Worm (Caenorhabditis elegans) whole organism, late embryonic: ENCODE data around the gene mlc-5.

Source experiments
- C08G9.2 ChIP-seq: sonication (generic microtip); optimal IDR thresholded peaks from 2 replicates; lab custom pipeline; 2016; ENCODE audit warnings: mild to moderate bottlenecking, missing genetic modification characterization, moderate library complexity, missing compliant biosample characterization
- F13H6.1 ChIP-seq: sonication (generic microtip); optimal IDR thresholded peaks from 2 replicates; lab custom pipeline; 2016; ENCODE audit warnings: missing genetic modification characterization, missing compliant biosample characterization
- K02D7.2 ChIP-seq: sonication (generic microtip); optimal IDR thresholded peaks from 2 replicates; lab custom pipeline; 2017; ENCODE audit warnings: mild to moderate bottlenecking, missing genetic modification characterization, missing compliant biosample characterization
- K09A11.1 ChIP-seq: sonication (generic microtip); optimal IDR thresholded peaks from 2 replicates; lab custom pipeline; 2017; ENCODE audit warnings: antibody characterized with exemption, mild to moderate bottlenecking, missing genetic modification characterization, missing compliant biosample characterization; ENCODE audit not compliant: insufficient read depth
- T23F11.4 ChIP-seq: fragments of 200-800 bp; sonication (Bioruptor generic); optimal IDR thresholded peaks from 2 replicates; lab custom pipeline; 2018; ENCODE audit warnings: mild to moderate bottlenecking, missing genetic modification characterization, missing compliant biosample characterization
- ahr-1 ChIP-seq: sonication (generic microtip); optimal IDR thresholded peaks from 2 replicates; lab custom pipeline; 2016; ENCODE audit warnings: missing genetic modification characterization, missing compliant biosample characterization
- ceh-14 ChIP-seq: sonication (generic microtip); optimal IDR thresholded peaks from 2 replicates; lab custom pipeline; 2016; ENCODE audit warnings: missing genotype, missing genetic modification characterization, missing compliant biosample characterization
- ceh-19 ChIP-seq: fragments of 200-800 bp; sonication (Bioruptor generic); optimal IDR thresholded peaks from 2 replicates; lab custom pipeline; 2018; ENCODE audit warnings: mild to moderate bottlenecking, missing genetic modification characterization, missing compliant biosample characterization
- ceh-22 ChIP-seq: sonication (generic microtip); optimal IDR thresholded peaks from 2 replicates; lab custom pipeline; 2017; ENCODE audit warnings: missing biosample characterization, missing genetic modification characterization
- ceh-34 ChIP-seq: sonication (generic microtip); optimal IDR thresholded peaks from 2 replicates; lab custom pipeline; 2016; ENCODE audit warnings: mild to moderate bottlenecking, missing genetic modification characterization, missing compliant biosample characterization
- ceh-48 ChIP-seq: sonication (generic microtip); optimal IDR thresholded peaks from 2 replicates; lab custom pipeline; 2016; ENCODE audit warnings: missing genetic modification characterization, inconsistent platforms, missing compliant biosample characterization
- ceh-9 ChIP-seq: sonication (generic microtip); optimal IDR thresholded peaks from 2 replicates; lab custom pipeline; 2016; ENCODE audit warnings: mild to moderate bottlenecking, missing genetic modification characterization, inconsistent platforms, missing compliant biosample characterization
- elt-2 ChIP-seq: sonication (generic microtip); optimal IDR thresholded peaks from 2 replicates; lab custom pipeline; 2016; ENCODE audit warnings: missing genetic modification reagents, missing genetic modification characterization, missing compliant biosample characterization
- eyg-1 ChIP-seq: sonication (generic microtip); optimal IDR thresholded peaks from 2 replicates; lab custom pipeline; 2016; ENCODE audit warnings: missing genotype, missing genetic modification characterization, missing compliant biosample characterization
- fax-1 ChIP-seq: sonication (generic microtip); optimal IDR thresholded peaks from 2 replicates; lab custom pipeline; 2016; ENCODE audit warnings: missing genotype, missing genetic modification characterization, missing compliant biosample characterization
- gmeb-2 ChIP-seq: sonication (generic microtip); optimal IDR thresholded peaks from 2 replicates; lab custom pipeline; 2016; ENCODE audit warnings: missing genetic modification characterization, inconsistent platforms, missing compliant biosample characterization
- hlh-15 ChIP-seq: sonication (generic microtip); optimal IDR thresholded peaks from 2 replicates; lab custom pipeline; 2016; ENCODE audit warnings: missing genetic modification characterization, missing compliant biosample characterization
- hlh-6 ChIP-seq: sonication (generic microtip); optimal IDR thresholded peaks from 2 replicates; lab custom pipeline; 2016; ENCODE audit warnings: missing genotype, missing genetic modification characterization, missing compliant biosample characterization
- nhr-232 ChIP-seq: sonication (generic microtip); optimal IDR thresholded peaks from 2 replicates; lab custom pipeline; 2016; ENCODE audit warnings: missing genetic modification characterization, missing compliant biosample characterization
- npax-4 ChIP-seq: sonication (generic microtip); optimal IDR thresholded peaks from 2 replicates; lab custom pipeline; 2016; ENCODE audit warnings: missing genetic modification characterization, missing compliant biosample characterization
- pat-9 ChIP-seq: fragments of 200-800 bp; sonication (Bioruptor generic); optimal IDR thresholded peaks from 2 replicates; lab custom pipeline; 2018; ENCODE audit warnings: mild to moderate bottlenecking, missing genetic modification characterization, moderate library complexity, missing compliant biosample characterization
- sox-2 ChIP-seq: fragments of 200-800 bp; sonication (Bioruptor generic); IDR thresholded peaks from 2 replicates; pipeline ENCODE4 v1.3.6; 2022; ENCODE audit warnings: missing genetic modification reagents, missing genetic modification characterization, missing compliant biosample characterization
- tbx-2 ChIP-seq: sonication (generic microtip); optimal IDR thresholded peaks from 2 replicates; lab custom pipeline; 2016; ENCODE audit warnings: missing genetic modification characterization, missing compliant biosample characterization
- ttx-3 ChIP-seq: sonication (generic microtip); optimal IDR thresholded peaks from 2 replicates; lab custom pipeline; 2016; ENCODE audit warnings: missing genetic modification reagents, missing genetic modification characterization, missing compliant biosample characterization
- unc-3 ChIP-seq, 2 experiments: fragments of 200-800 bp in 1 of 2; sonication (Bioruptor generic) in 1 of 2; sonication (generic microtip) in 1 of 2; conservative IDR thresholded peaks in 1 of 2; optimal IDR thresholded peaks in 1 of 2; 2 replicates each; pipeline versions ENCODE4 v1.3.6 to Lab custom; 2016 to 2022; ENCODE audit warnings: missing compliant biosample characterization in 2 of 2, missing genetic modification characterization in 2 of 2, missing genetic modification reagents in 1 of 2
- unc-55 ChIP-seq: sonication (generic microtip); optimal IDR thresholded peaks from 2 replicates; lab custom pipeline; 2017; ENCODE audit warnings: missing biosample characterization, missing genetic modification reagents, missing genetic modification characterization

The mlc-5 gene

ce11 chrIII:13667739-13668138 is 44.6 kb downstream of the mlc-5 start, which contains the start of gene flp-15:
TSS of gene flp-15 (minus strand) at chrIII:13667839.
- TF ChIP-seq ceh-14 (tag; lab: Kevin White, UChicago), result no peak
- TF ChIP-seq hlh-6 (tag; lab: Kevin White, UChicago), result no peak
- no peak for TF ChIP-seq tbx-2
- TF ChIP-seq gmeb-2 (tag; lab: Kevin White, UChicago), result no peak
- TF ChIP-seq ceh-48, result no peak
- no peak for TF ChIP-seq ahr-1 (tag; lab: Kevin White, UChicago)
- no peak for TF ChIP-seq ttx-3 (tag; lab: Kevin White, UChicago)

- TF ChIP-seq ceh-22 (tag; lab: Kevin White, UChicago) (no peak), elt-2 (tag; lab: Kevin White, UChicago) (no peak), C08G9.2 (tag; lab: Kevin White, UChicago) (no peak), unc-3 (GFP tag; conservative IDR thresholded peaks at IDR 0.05; lab: Robert Waterston, UW) (no peak), unc-3 (tag; optimal IDR thresholded peaks at IDR 0.05; lab: Kevin White, UChicago) (no peak), fax-1 (tag; lab: Kevin White, UChicago) (no peak), T23F11.4 (no peak), hlh-15 (tag; lab: Kevin White, UChicago) (no peak), ceh-9 (tag; lab: Kevin White, UChicago) (no peak), ceh-19 (GFP tag; lab: Kevin White, UChicago) (no peak), K02D7.2 (no peak), F13H6.1 (tag; lab: Kevin White, UChicago) (no peak), eyg-1 (tag; lab: Kevin White, UChicago) (no peak), K09A11.1 (tag; lab: Kevin White, UChicago) (no peak), unc-55 (GFP tag; lab: Kevin White, UChicago) (no peak), pat-9 (no peak), ceh-34 (tag; lab: Kevin White, UChicago) (no peak), npax-4 (tag; lab: Kevin White, UChicago) (no peak), sox-2 (GFP tag; lab: Robert Waterston, UW) (no peak), nhr-232 (tag; lab: Kevin White, UChicago) (no peak), ttx-3 (tag; lab: Kevin White, UChicago) (no peak)
- TF ChIP-seq, all 69 proteins: peak for 0
These were observed 46.4 kb downstream of the mlc-5 start for ce11 chrIII:13669519-13669918.

- TF ChIP-seq hlh-6 (tag; lab: Kevin White, UChicago), result no peak
- TF ChIP-seq elt-2 (tag; lab: Kevin White, UChicago), result peak; percentile 30
- peak; percentile 5 for TF ChIP-seq tbx-2
These were observed 49.7 kb downstream of the mlc-5 start, which contains the start of gene aqp-11 for ce11 chrIII:13672654-13673330. TSS of gene aqp-11 (plus strand) at chrIII:13673280.
